Worm (Caenorhabditis elegans) whole organism, young adult: Measurements from ENCODE around the gene csn-6.

Source experiments
- B0336.3 ChIP-seq: fragments of 200-800 bp; sonication (Bioruptor generic); IDR thresholded peaks from 2 replicates; pipeline ENCODE4 v1.3.6; 2022; ENCODE audit warnings: missing genetic modification characterization, missing compliant biosample characterization
- F10E7.11 ChIP-seq: sonication (generic microtip); optimal IDR thresholded peaks from 2 replicates; lab custom pipeline; 2017; ENCODE audit warnings: mild to moderate bottlenecking, missing genetic modification characterization, moderate library complexity, missing compliant biosample characterization
- F22D6.2 ChIP-seq: sonication (generic microtip); optimal IDR thresholded peaks from 2 replicates; lab custom pipeline; 2016; ENCODE audit warnings: mild to moderate bottlenecking, missing genetic modification characterization, missing compliant biosample characterization
- F23B12.7 ChIP-seq: sonication (generic microtip); optimal IDR thresholded peaks from 2 replicates; lab custom pipeline; 2017; ENCODE audit warnings: missing genetic modification characterization, mild to moderate bottlenecking, missing compliant biosample characterization, antibody characterized with exemption, moderate library complexity; ENCODE audit not compliant: insufficient read depth
- F33H1.4 ChIP-seq: fragments of 200-800 bp; sonication (Bioruptor generic); IDR thresholded peaks from 2 replicates; pipeline ENCODE4 v1.3.6; 2022; ENCODE audit warnings: missing genetic modification reagents, missing genetic modification characterization, missing compliant biosample characterization
- F39B2.1 ChIP-seq: fragments of 200-800 bp; sonication (Bioruptor generic); IDR thresholded peaks from 2 replicates; pipeline ENCODE4 v1.3.6; 2022; ENCODE audit warnings: missing genetic modification reagents, missing genetic modification characterization, missing compliant biosample characterization
- F49E8.2 ChIP-seq: sonication (generic microtip); optimal IDR thresholded peaks from 3 replicates; lab custom pipeline; 2017; ENCODE audit warnings: missing genetic modification characterization, mild to moderate bottlenecking, missing compliant biosample characterization, antibody characterized with exemption, moderate library complexity; ENCODE audit not compliant: insufficient read depth
- F52B5.7 ChIP-seq: sonication (generic microtip); optimal IDR thresholded peaks from 2 replicates; lab custom pipeline; 2016; ENCODE audit warnings: mild to moderate bottlenecking, missing genetic modification characterization, missing compliant biosample characterization
- F57C9.4 ChIP-seq: sonication (generic microtip); optimal IDR thresholded peaks from 2 replicates; lab custom pipeline; 2017; ENCODE audit warnings: mild to moderate bottlenecking, missing genetic modification characterization, missing compliant biosample characterization
- K12H6.12 ChIP-seq: fragments of 200-800 bp; sonication (Bioruptor generic); optimal IDR thresholded peaks from 2 replicates; lab custom pipeline; 2018; ENCODE audit warnings: mild to moderate bottlenecking, missing genetic modification characterization, missing compliant biosample characterization
- Y95B8A.8 ChIP-seq: fragments of 200-800 bp; sonication (Bioruptor generic); IDR thresholded peaks from 2 replicates; pipeline ENCODE4 v1.3.6; 2022; ENCODE audit warnings: missing genetic modification reagents, missing genetic modification characterization, missing compliant biosample characterization
- aptf-2 ChIP-seq: fragments of 200-800 bp; sonication (Bioruptor generic); conservative IDR thresholded peaks from 2 replicates; pipeline ENCODE4 v1.3.6; 2022; ENCODE audit warnings: missing genetic modification reagents, missing genetic modification characterization, missing compliant biosample characterization
- aptf-3 ChIP-seq: fragments of 200-800 bp; sonication (Bioruptor generic); IDR thresholded peaks from 2 replicates; pipeline ENCODE4 v1.3.6; 2022; ENCODE audit warnings: missing genetic modification characterization, missing compliant biosample characterization
- attf-5 ChIP-seq: fragments of 200-800 bp; sonication (Bioruptor generic); optimal IDR thresholded peaks from 2 replicates; lab custom pipeline; 2018; ENCODE audit warnings: mild to moderate bottlenecking, missing genetic modification characterization, missing compliant biosample characterization
- cebp-1 ChIP-seq, 2 experiments: fragments of 200-800 bp in 1 of 2; sonication (Bioruptor generic) in 1 of 2; sonication (generic microtip) in 1 of 2; IDR thresholded peaks in 1 of 2; optimal IDR thresholded peaks in 1 of 2; 2 replicates each; pipeline versions ENCODE4 v1.3.6 to Lab custom; 2017 to 2022; ENCODE audit warnings: missing compliant biosample characterization in 2 of 2, missing genetic modification characterization in 2 of 2, mild to moderate bottlenecking in 1 of 2, missing genetic modification reagents in 1 of 2, moderate library complexity in 1 of 2
- cebp-2 ChIP-seq: fragments of 200-800 bp; sonication (Bioruptor generic); IDR thresholded peaks from 2 replicates; pipeline ENCODE4 v1.3.6; 2022; ENCODE audit warnings: missing genetic modification characterization, missing compliant biosample characterization
- ceh-100 ChIP-seq: fragments of 200-800 bp; sonication (Bioruptor generic); IDR thresholded peaks from 2 replicates; pipeline ENCODE4 v1.3.6; 2022; ENCODE audit warnings: missing genetic modification reagents, missing genetic modification characterization, missing compliant biosample characterization
- ceh-27 ChIP-seq: fragments of 200-800 bp; sonication (Bioruptor generic); optimal IDR thresholded peaks from 2 replicates; lab custom pipeline; 2018; ENCODE audit warnings: mild to moderate bottlenecking, missing genetic modification characterization, moderate library complexity, missing compliant biosample characterization
- chd-7 ChIP-seq: sonication (generic microtip); optimal IDR thresholded peaks from 2 replicates; lab custom pipeline; 2016; ENCODE audit warnings: mild to moderate bottlenecking, missing genetic modification characterization, moderate library complexity, missing compliant biosample characterization
- dox-1 ChIP-seq: fragments of 200-800 bp; sonication (Bioruptor generic); IDR thresholded peaks from 2 replicates; pipeline ENCODE4 v1.3.6; 2022; ENCODE audit warnings: missing genetic modification reagents, missing genetic modification characterization, missing compliant biosample characterization
- ets-4 ChIP-seq: fragments of 200-800 bp; sonication (Bioruptor generic); optimal IDR thresholded peaks from 2 replicates; lab custom pipeline; 2018; ENCODE audit warnings: mild to moderate bottlenecking, missing genetic modification characterization, missing compliant biosample characterization
- him-1 ChIP-seq: sonication (generic microtip); optimal IDR thresholded peaks from 2 replicates; lab custom pipeline; 2016; ENCODE audit warnings: missing genotype, missing genetic modification reagents, missing genetic modification characterization, missing compliant biosample characterization
- hlh-26 ChIP-seq: fragments of 200-800 bp; sonication (Bioruptor generic); conservative IDR thresholded peaks from 2 replicates; pipeline ENCODE4 v1.3.6; 2022; ENCODE audit warnings: missing genetic modification reagents, missing genetic modification characterization, missing compliant biosample characterization
- hrde-1 ChIP-seq: sonication (generic microtip); optimal IDR thresholded peaks from 2 replicates; lab custom pipeline; 2016; ENCODE audit warnings: missing genetic modification characterization, mild to moderate bottlenecking, missing compliant biosample characterization, moderate library complexity, missing genotype, missing genetic modification reagents, borderline replicate concordance
- madf-10 ChIP-seq: sonication (generic microtip); optimal IDR thresholded peaks from 2 replicates; lab custom pipeline; 2016; ENCODE audit warnings: mild to moderate bottlenecking, missing genetic modification characterization, missing compliant biosample characterization
- mcd-1 ChIP-seq: fragments of 200-800 bp; sonication (Bioruptor generic); IDR thresholded peaks from 2 replicates; pipeline ENCODE4 v1.3.6; 2022; ENCODE audit warnings: missing genetic modification reagents, missing genetic modification characterization, missing compliant biosample characterization
- mes-4 ChIP-seq: sonication (generic microtip); optimal IDR thresholded peaks from 2 replicates; lab custom pipeline; 2016; ENCODE audit warnings: missing genotype, missing genetic modification characterization, missing compliant biosample characterization
- mxl-1 ChIP-seq: sonication (generic microtip); optimal IDR thresholded peaks from 2 replicates; lab custom pipeline; 2016; ENCODE audit warnings: missing genetic modification characterization, missing compliant biosample characterization
- nfyb-1 ChIP-seq: fragments of 200-800 bp; sonication (Bioruptor generic); IDR thresholded peaks from 2 replicates; pipeline ENCODE4 v1.3.6; 2022; ENCODE audit warnings: missing genetic modification reagents, missing genetic modification characterization, missing compliant biosample characterization
- nhr-120 ChIP-seq: fragments of 200-800 bp; sonication (Bioruptor generic); IDR thresholded peaks from 2 replicates; pipeline ENCODE4 v1.3.6; 2022; ENCODE audit warnings: missing genetic modification characterization, missing compliant biosample characterization
- nhr-80 ChIP-seq: sonication (generic microtip); optimal IDR thresholded peaks from 2 replicates; lab custom pipeline; 2016; ENCODE audit warnings: missing genetic modification characterization, missing compliant biosample characterization
- rcor-1 ChIP-seq: fragments of 200-800 bp; sonication (Bioruptor generic); IDR thresholded peaks from 2 replicates; pipeline ENCODE4 v1.3.6; 2022; ENCODE audit warnings: missing genetic modification reagents, missing genetic modification characterization, missing compliant biosample characterization
- rec-8 ChIP-seq, 2 experiments: sonication (generic microtip); optimal IDR thresholded peaks; 2 replicates each; lab custom pipeline; 2016; ENCODE audit warnings: mild to moderate bottlenecking in 2 of 2, missing genetic modification characterization in 2 of 2, missing genetic modification reagents in 2 of 2, missing genotype in 2 of 2, missing biosample characterization in 1 of 2, missing compliant biosample characterization in 1 of 2, moderate library complexity in 1 of 2
- repo-1 ChIP-seq: sonication (generic microtip); optimal IDR thresholded peaks from 2 replicates; lab custom pipeline; 2017; ENCODE audit warnings: mild to moderate bottlenecking, missing genetic modification characterization, missing compliant biosample characterization
- rpc-1 ChIP-seq, 2 experiments: fragments of 150-350 bp in 1 of 2; sonication (generic microtip) in 1 of 2; optimal IDR thresholded peaks; 2 replicates each; lab custom pipeline; 2014 to 2018; ENCODE audit warnings: missing biosample characterization in 1 of 2, missing genetic modification characterization in 1 of 2, missing genetic modification reagents in 1 of 2, missing genotype in 1 of 2
- snpc-3.4 ChIP-seq: sonication (generic microtip); optimal IDR thresholded peaks from 2 replicates; lab custom pipeline; 2017; ENCODE audit warnings: missing genetic modification characterization, mild to moderate bottlenecking, missing compliant biosample characterization, antibody characterized with exemption, moderate library complexity, missing genotype, missing genetic modification reagents
- snpc-4 ChIP-seq, 5 experiments: fragments of 150-350 bp in 1 of 5; sonication (generic microtip) in 4 of 5; optimal IDR thresholded peaks; 2 replicates each; lab custom pipeline; 2014 to 2018; ENCODE audit warnings: missing genetic modification characterization in 5 of 5, missing biosample characterization in 3 of 5, antibody characterized with exemption in 2 of 5, mild to moderate bottlenecking in 2 of 5, missing compliant biosample characterization in 2 of 5, missing genotype in 2 of 5, moderate library complexity in 2 of 5, missing genetic modification reagents in 1 of 5
- tbp1 ChIP-seq: fragments of 200-800 bp; sonication (Bioruptor generic); optimal IDR thresholded peaks from 2 replicates; lab custom pipeline; 2018; ENCODE audit warnings: mild to moderate bottlenecking, missing genetic modification characterization, missing compliant biosample characterization
- ztf-22 ChIP-seq: fragments of 200-800 bp; sonication (Bioruptor generic); optimal IDR thresholded peaks from 2 replicates; lab custom pipeline; 2018; ENCODE audit warnings: mild to moderate bottlenecking, missing genetic modification characterization, moderate library complexity, missing compliant biosample characterization

csn-6 gene

DNA sequence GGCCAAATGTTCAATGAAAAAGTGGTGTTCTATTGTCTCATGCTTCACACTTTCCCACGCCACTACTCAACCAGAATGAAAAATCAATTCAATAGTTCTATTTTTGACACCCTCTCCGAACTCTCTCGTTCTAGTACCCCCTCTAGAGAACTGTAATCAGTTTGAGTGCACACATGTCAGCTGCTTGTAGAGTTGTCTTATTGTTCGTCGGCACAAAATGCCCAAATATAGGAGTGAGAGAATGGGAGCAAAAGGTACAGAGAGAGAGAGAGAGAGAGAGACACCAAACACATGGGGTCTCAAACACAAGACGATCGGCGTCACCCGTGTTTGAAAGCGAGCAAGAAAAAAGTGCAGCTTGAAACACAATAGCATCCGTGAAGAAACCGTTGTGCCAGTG lies 33.7 kb downstream of the csn-6 start (continued):
- 0 out of 2 replicates have a peak, but pooled peaks have one; percentile 41 for TF ChIP-seq dox-1 (GFP tag; lab: Robert Waterston, UW)
- TF ChIP-seq aptf-2 (GFP tag; lab: Robert Waterston, UW), result no peak
- TF ChIP-seq ztf-22 (GFP tag; lab: Kevin White, UChicago), result no peak
- no peak for TF ChIP-seq Y95B8A.8
- TF ChIP-seq snpc-4 (GFP tag; optimal IDR thresholded peaks at IDR 0.05; lab: Kevin White, UChicago), result no peak
- TF ChIP-seq snpc-4 (tag; optimal IDR thresholded peaks at IDR 0.05; lab: Kevin White, UChicago), result peak in 1 of 4 experiments; percentile 2
- no peak for TF ChIP-seq F33H1.4 (GFP tag; lab: Robert Waterston, UW)
- TF ChIP-seq ceh-27 (GFP tag; lab: Kevin White, UChicago), result no peak
- TF ChIP-seq madf-10, result no peak
- peak; percentile 11 for TF ChIP-seq attf-5 (GFP tag; lab: Kevin White, UChicago)
- peak; percentile 43; the same call in 1 of the 2 replicates for TF ChIP-seq B0336.3 (GFP tag; lab: Robert Waterston, UW)
- peak; percentile 92 for TF ChIP-seq nhr-80 (tag; lab: Kevin White, UChicago)
- no peak for TF ChIP-seq F22D6.2 (tag; lab: Kevin White, UChicago)
- TF ChIP-seq, all 124 proteins: peak for 9

DNA sequence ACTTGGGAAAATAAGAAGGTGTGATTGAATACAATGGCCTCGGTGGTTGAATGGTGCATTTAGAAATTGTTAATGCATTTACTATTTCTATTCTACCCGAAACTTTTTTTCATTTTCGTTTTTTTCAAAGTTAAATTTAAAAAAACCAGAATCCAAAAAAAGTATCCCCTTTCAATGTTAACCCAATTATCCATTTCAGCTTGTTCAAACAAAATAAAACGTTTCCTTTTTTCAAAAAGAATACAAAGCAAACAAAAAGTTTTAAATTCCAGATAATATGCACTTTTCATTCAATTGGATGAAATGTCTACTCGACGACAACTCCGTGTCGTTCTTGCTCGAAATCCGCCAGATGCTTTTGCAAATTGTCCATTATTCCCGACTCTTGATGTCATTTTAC lies 41.9 kb downstream of the csn-6 start, which contains the start of gene W02A2.5:
W02A2.5 (plus strand) TSS at position 301 of the 400 bp plus-strand sequence.
- TF ChIP-seq F57C9.4 (tag; lab: Kevin White, UChicago) (no peak), tbp1 (GFP tag; lab: Kevin White, UChicago) (no peak), mcd-1 (GFP tag; lab: Robert Waterston, UW) (no peak), rcor-1 (GFP tag; lab: Robert Waterston, UW) (no peak), F39B2.1 (GFP tag; lab: Robert Waterston, UW) (no peak), hrde-1 (no peak), dox-1 (GFP tag; lab: Robert Waterston, UW) (no peak), him-1 (no peak), F23B12.7 (no peak), mes-4 (tag; lab: Kevin White, UChicago) (no peak), Y95B8A.8 (no peak)
- TF ChIP-seq, all 124 proteins: peak for 0

DNA sequence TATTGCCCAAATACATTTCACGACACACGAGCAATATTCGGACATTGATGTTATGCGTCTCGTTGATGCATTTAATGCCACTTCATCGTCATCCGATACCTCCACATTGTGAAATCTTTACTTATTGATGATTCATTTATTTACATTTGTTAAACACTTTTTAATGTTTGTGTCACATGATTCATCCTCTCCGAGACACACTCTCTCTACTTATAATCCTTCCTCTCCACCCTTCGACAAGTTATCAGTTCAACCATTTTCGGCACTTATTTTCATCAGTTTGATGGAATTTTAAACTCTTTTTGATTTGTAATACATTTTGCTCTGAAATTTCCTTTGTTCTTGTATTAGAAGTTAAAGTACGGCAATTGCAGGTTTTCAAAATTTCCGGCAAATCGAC lies 45.5 kb downstream of the csn-6 start:
- no peak for TF ChIP-seq aptf-3 (GFP tag; lab: Robert Waterston, UW)
- peak; percentile 12 for TF ChIP-seq nhr-80 (tag; lab: Kevin White, UChicago)
- no peak for TF ChIP-seq K12H6.12 (tag; lab: Kevin White, UChicago)

DNA sequence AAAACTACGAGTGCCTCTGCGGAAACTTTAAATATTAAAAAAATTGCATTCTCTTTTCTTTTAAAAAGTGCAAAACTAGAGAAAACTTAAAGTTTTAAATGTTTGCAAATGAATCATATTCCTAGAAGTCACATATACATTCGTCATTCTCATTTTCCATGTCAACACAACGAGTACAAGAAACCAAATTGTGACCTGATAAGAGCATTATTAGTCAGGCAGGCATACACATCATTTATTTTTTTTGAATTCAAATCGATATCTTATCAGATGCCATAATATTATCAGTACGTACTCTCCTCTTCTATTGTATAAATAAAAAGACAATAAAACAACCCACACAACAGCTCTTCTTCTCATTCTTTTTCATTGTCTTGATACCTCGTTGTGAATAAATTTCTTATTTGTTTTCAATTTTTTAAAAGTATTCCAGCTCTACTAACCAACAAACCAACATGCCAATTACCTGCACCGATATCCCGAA lies 46.6 kb downstream of the csn-6 start, which contains the start of gene W02A2.9:
W02A2.9 (plus strand) TSS at position 434 of the 484 bp plus-strand sequence.
- TF ChIP-seq F49E8.2 (tag; lab: Kevin White, UChicago) (no peak), nhr-80 (tag; lab: Kevin White, UChicago) (peak; percentile 59), nfyb-1 (GFP tag; lab: Robert Waterston, UW) (peak; percentile 48; the same call in 1 of the 2 replicates), repo-1 (no peak)

DNA sequence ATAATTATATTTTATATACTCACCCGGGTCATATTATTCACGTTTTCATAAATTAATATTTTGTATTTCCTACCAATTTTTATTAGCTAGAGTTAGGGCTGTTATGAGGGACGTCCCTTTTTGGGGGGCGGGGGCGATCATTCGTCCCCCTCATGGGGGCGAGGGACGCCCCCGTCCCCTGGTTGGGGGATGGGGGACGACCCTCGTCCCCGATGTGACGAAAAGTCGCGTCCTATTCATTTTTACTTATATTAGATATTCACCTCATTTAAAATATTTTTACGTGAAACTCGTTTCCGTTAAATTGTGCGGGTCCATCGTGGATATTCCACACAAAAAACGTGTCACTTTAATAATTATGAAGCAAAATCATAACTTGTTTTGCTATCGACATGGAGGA lies 48.0 kb downstream of the csn-6 start, which contains the start of gene W02A2.12:
W02A2.12 (minus strand) TSS at position 240 of the 400 bp plus-strand sequence.
- no peak for TF ChIP-seq mxl-1 (tag; lab: Kevin White, UChicago)
- TF ChIP-seq ceh-100, result no peak
- TF ChIP-seq rec-8 (tag; optimal IDR thresholded peaks at IDR 0.05; lab: Kevin White, UChicago), result no peak
- TF ChIP-seq F10E7.11 (tag; lab: Kevin White, UChicago), result peak; percentile 19
- TF ChIP-seq F52B5.7, result no peak
- peak; percentile 34 for TF ChIP-seq chd-7 (tag; lab: Kevin White, UChicago)
- no peak for TF ChIP-seq madf-10
- TF ChIP-seq snpc-3.4 (tag; lab: Kevin White, UChicago), result no peak
- TF ChIP-seq rpc-1 (optimal IDR thresholded peaks at IDR 0.05; lab: Kevin White, UChicago), result no peak
- no peak for TF ChIP-seq rpc-1 (tag; optimal IDR thresholded peaks at IDR 0.05; lab: Kevin White, UChicago)
- no peak for TF ChIP-seq hlh-26
- TF ChIP-seq ets-4 (GFP tag; lab: Kevin White, UChicago), result no peak
- TF ChIP-seq cebp-2, result peak; percentile 93; the same call in 1 of the 2 replicates
- TF ChIP-seq nhr-80 (tag; lab: Kevin White, UChicago), result no peak
- no peak for TF ChIP-seq nhr-120 (GFP tag; lab: Robert Waterston, UW)
- TF ChIP-seq cebp-1 (GFP tag; IDR thresholded peaks at IDR 0.05; lab: Robert Waterston, UW), result no peak
- TF ChIP-seq cebp-1 (tag; optimal IDR thresholded peaks at IDR 0.05; lab: Kevin White, UChicago), result peak; percentile 25
